Fruit fly (Drosophila melanogaster): ENCODE measurements around the gene caps.

DNA sequence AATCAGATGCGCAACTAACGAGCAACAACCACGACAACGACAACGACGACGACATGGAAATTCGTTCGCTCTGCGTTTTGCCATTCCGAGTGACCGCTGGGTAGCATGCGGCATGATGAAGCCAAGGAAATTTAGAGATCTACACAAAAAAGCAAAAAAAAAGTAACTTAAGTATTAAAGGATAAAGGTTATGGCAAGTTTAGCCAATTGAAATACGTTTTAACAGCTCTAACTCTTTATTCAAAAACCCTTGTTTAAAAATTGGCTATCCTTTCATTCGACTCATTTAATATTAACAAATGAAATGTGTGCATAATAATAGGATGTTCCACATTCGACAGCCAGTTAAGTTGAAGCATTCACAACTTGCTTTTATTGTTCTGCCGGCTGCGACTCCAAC lies 35.3 kb downstream of the caps start:
- TF ChIP-seq Gug (GFP tag; IDR thresholded peaks at IDR 0.05), result no peak
- no peak for TF ChIP-seq Hr38 (GFP tag; optimal IDR thresholded peaks at IDR 0.05)
- peak; percentile 37 for TF ChIP-seq Lpt (GFP tag; optimal IDR thresholded peaks at IDR 0.05)
- peak; percentile 2 for TF ChIP-seq Sox102F (GFP tag; optimal IDR thresholded peaks at IDR 0.05)
- TF ChIP-seq eg (GFP tag; IDR thresholded peaks at IDR 0.05), result 0 out of 3 replicates have a peak, but pooled peaks have one; percentile 12
- TF ChIP-seq CG10669 (GFP tag; optimal IDR thresholded peaks at IDR 0.05), result peak; percentile 56
- TF ChIP-seq topi (GFP tag; optimal IDR thresholded peaks at IDR 0.05), result peak; percentile 40
- TF ChIP-seq Eip93F (GFP tag; optimal IDR thresholded peaks at IDR 0.05), result no peak
- peak; percentile 54 for TF ChIP-seq Ets96B (tag; optimal IDR thresholded peaks at IDR 0.05)
- TF ChIP-seq Sox14 (GFP tag; optimal IDR thresholded peaks at IDR 0.05), result peak; percentile 61
- no peak for TF ChIP-seq CG6854 (GFP tag; optimal IDR thresholded peaks at IDR 0.05)
